Fruit fly (Drosophila melanogaster) whole organism, pupa: ENCODE measurements around the gene CG2839.

Source experiments
- CG10348 ChIP-seq: fragments of 200-800 bp; sonication (Bioruptor generic); IDR thresholded peaks from 2 replicates; pipeline ENCODE4 v1.3.6; 2022; ENCODE audit warnings: missing biosample characterization, missing genetic modification characterization
- CG12605 ChIP-seq: fragments of 200-800 bp; sonication (Bioruptor generic); IDR thresholded peaks from 2 replicates; pipeline ENCODE4 v1.3.6; 2022; ENCODE audit warnings: missing biosample characterization, missing genetic modification characterization
- CG13204 ChIP-seq: fragments of 200-800 bp; sonication (Bioruptor generic); optimal IDR thresholded peaks from 2 replicates; lab custom pipeline; 2018; ENCODE audit warnings: missing biosample characterization, mild to moderate bottlenecking, missing genetic modification characterization, moderate library complexity
- CG14655 ChIP-seq: fragments of 200-800 bp; sonication (Bioruptor generic); optimal IDR thresholded peaks from 3 replicates; lab custom pipeline; 2017; ENCODE audit warnings: mild to moderate bottlenecking, missing biosample characterization, missing genetic modification reagents, missing genetic modification characterization
- CG15710 ChIP-seq: fragments of 200-800 bp; sonication (Bioruptor generic); optimal IDR thresholded peaks from 2 replicates; lab custom pipeline; 2018; ENCODE audit warnings: missing biosample characterization, mild to moderate bottlenecking, missing genetic modification characterization, moderate library complexity
- CG17806 ChIP-seq: fragments of 200-800 bp; sonication (Bioruptor generic); optimal IDR thresholded peaks from 2 replicates; lab custom pipeline; 2018; ENCODE audit warnings: missing biosample characterization, mild to moderate bottlenecking, missing genetic modification characterization, moderate library complexity
- CG32121 ChIP-seq: fragments of 200-800 bp; sonication (Bioruptor generic); IDR thresholded peaks from 2 replicates; pipeline ENCODE4 v1.3.6; 2022; ENCODE audit warnings: missing biosample characterization, missing genetic modification characterization
- CG34367 ChIP-seq: fragments of 200-800 bp; sonication (Bioruptor generic); optimal IDR thresholded peaks from 2 replicates; lab custom pipeline; 2018; ENCODE audit warnings: missing biosample characterization, mild to moderate bottlenecking, missing genetic modification characterization
- CG4496 ChIP-seq: fragments of 200-800 bp; sonication (Bioruptor generic); IDR thresholded peaks from 3 replicates; pipeline ENCODE4 v1.3.6; 2022; ENCODE audit warnings: missing biosample characterization, missing genetic modification characterization
- CG8159 ChIP-seq: fragments of 200-800 bp; sonication (Bioruptor generic); optimal IDR thresholded peaks from 3 replicates; lab custom pipeline; 2018; ENCODE audit warnings: missing biosample characterization, mild to moderate bottlenecking, missing genetic modification characterization, moderate library complexity
- CG8301 ChIP-seq: fragments of 200-800 bp; sonication (Bioruptor generic); optimal IDR thresholded peaks from 2 replicates; lab custom pipeline; 2018; ENCODE audit warnings: missing biosample characterization, mild to moderate bottlenecking, missing genetic modification characterization
- CG9948 ChIP-seq: fragments of 200-800 bp; sonication (Bioruptor generic); optimal IDR thresholded peaks from 2 replicates; lab custom pipeline; 2018; ENCODE audit warnings: missing biosample characterization, mild to moderate bottlenecking, missing genetic modification characterization, moderate library complexity
- D1 ChIP-seq: fragments of 200-800 bp; sonication (Bioruptor generic); optimal IDR thresholded peaks from 2 replicates; lab custom pipeline; 2018; ENCODE audit warnings: missing biosample characterization, mild to moderate bottlenecking, missing genetic modification characterization, moderate library complexity
- EcR ChIP-seq: fragments of 200-800 bp; sonication (Bioruptor generic); optimal IDR thresholded peaks from 3 replicates; lab custom pipeline; 2019; ENCODE audit warnings: missing biosample characterization, missing genetic modification characterization, mild to moderate bottlenecking, moderate library complexity, missing genetic modification reagents
- Ets98B ChIP-seq: fragments of 200-800 bp; sonication (Bioruptor generic); IDR thresholded peaks from 2 replicates; pipeline ENCODE4 v1.3.6; 2022; ENCODE audit warnings: missing biosample characterization, missing genetic modification characterization
- Pif1A ChIP-seq: fragments of 200-800 bp; sonication (Bioruptor generic); optimal IDR thresholded peaks from 3 replicates; lab custom pipeline; 2016; ENCODE audit warnings: missing biosample characterization, missing genetic modification characterization
- Pif1B ChIP-seq: fragments of 200-800 bp; sonication (Bioruptor generic); optimal IDR thresholded peaks from 3 replicates; lab custom pipeline; 2016; ENCODE audit warnings: missing biosample characterization, missing genetic modification characterization
- Snoo ChIP-seq: fragments of 200-800 bp; sonication (Bioruptor generic); optimal IDR thresholded peaks from 3 replicates; lab custom pipeline; 2017; ENCODE audit warnings: missing biosample characterization, mild to moderate bottlenecking, missing genetic modification characterization, inconsistent platforms
- fd96Ca ChIP-seq: fragments of 200-800 bp; sonication (Bioruptor generic); IDR thresholded peaks from 3 replicates; pipeline ENCODE4 v1.3.6; 2022; ENCODE audit warnings: missing biosample characterization, missing genetic modification characterization
- gl ChIP-seq: fragments of 200-800 bp; sonication (Bioruptor generic); optimal IDR thresholded peaks from 2 replicates; lab custom pipeline; 2018; ENCODE audit warnings: missing biosample characterization, mild to moderate bottlenecking, missing genetic modification characterization
- rn ChIP-seq: fragments of 200-800 bp; sonication (Bioruptor generic); IDR thresholded peaks from 2 replicates; pipeline ENCODE4 v1.3.6; 2022; ENCODE audit warnings: missing biosample characterization, missing genetic modification characterization

Gene CG2839

dm6 chr2L:653784-654183, 28.3 kb downstream of the CG2839 start:
- TF ChIP-seq CG17806: peak; percentile 65
- peak; percentile 67 for TF ChIP-seq Ets98B
- TF ChIP-seq CG12605 (GFP tag; lab: Robert Waterston, UW): peak; percentile 36; the same call in 1 of the 2 replicates
- TF ChIP-seq CG4496 (GFP tag; lab: Robert Waterston, UW): peak; percentile 81
- peak; percentile 8 for TF ChIP-seq CG9948 (tag; lab: Kevin White, UChicago)
- TF ChIP-seq Snoo: no peak
- TF ChIP-seq CG34367: peak; percentile 16
- peak; percentile 74 for TF ChIP-seq CG14655
- 0 out of 3 replicates have a peak, but pooled peaks have one; percentile 43 for TF ChIP-seq fd96Ca (GFP tag; lab: Robert Waterston, UW)
- peak; percentile 15 for TF ChIP-seq Pif1B
- TF ChIP-seq Pif1A: peak; percentile 33
- TF ChIP-seq D1 (tag; lab: Kevin White, UChicago): no peak
- no peak for TF ChIP-seq CG13204 (GFP tag; lab: Kevin White, UChicago)
- peak; percentile 70 for TF ChIP-seq CG8301 (tag; lab: Kevin White, UChicago)
- TF ChIP-seq gl: no peak
- no peak for TF ChIP-seq EcR (GFP tag; lab: Kevin White, UChicago)
- TF ChIP-seq CG32121: peak; percentile 45; the same call in 1 of the 2 replicates
- 0 out of 2 replicates have a peak, but pooled peaks have one; percentile 11 for TF ChIP-seq rn (GFP tag; lab: Robert Waterston, UW)
- peak; percentile 48 for TF ChIP-seq CG8159
- no peak for TF ChIP-seq CG15710
- TF ChIP-seq, all 21 proteins: peak for 14

DNA sequence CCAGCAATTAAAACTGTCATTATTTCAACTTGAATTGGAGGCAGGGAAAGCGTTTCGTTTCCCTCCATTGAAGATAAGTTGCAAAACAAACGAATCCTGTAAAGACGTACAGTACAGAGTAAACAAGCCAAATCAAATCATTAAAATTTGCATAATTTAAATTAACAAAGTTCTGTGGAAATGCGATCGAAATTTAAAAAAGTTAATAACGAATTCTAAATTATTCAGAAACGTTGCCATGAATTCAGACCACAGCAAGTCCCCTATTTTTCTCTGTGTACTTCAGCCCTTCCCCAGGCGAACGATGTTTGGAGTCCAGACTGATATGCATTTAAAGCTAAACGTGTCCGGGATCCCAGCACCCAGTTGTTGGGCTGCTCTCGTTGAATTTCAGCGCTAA, 32.6 kb downstream of the CG2839 start:
- no peak for TF ChIP-seq CG32121
- peak; percentile 25 for TF ChIP-seq CG8159
- no peak for TF ChIP-seq CG13204 (GFP tag; lab: Kevin White, UChicago)
- TF ChIP-seq fd96Ca (GFP tag; lab: Robert Waterston, UW): no peak
- no peak for TF ChIP-seq CG14655
- no peak for TF ChIP-seq gl
- TF ChIP-seq Snoo: no peak
- TF ChIP-seq EcR (GFP tag; lab: Kevin White, UChicago): no peak
- TF ChIP-seq CG4496 (GFP tag; lab: Robert Waterston, UW): no peak
- TF ChIP-seq CG17806: peak; percentile 27
- TF ChIP-seq rn (GFP tag; lab: Robert Waterston, UW): no peak
- TF ChIP-seq CG8301 (tag; lab: Kevin White, UChicago): no peak
- TF ChIP-seq CG10348 (GFP tag; lab: Robert Waterston, UW): no peak
- no peak for TF ChIP-seq D1 (tag; lab: Kevin White, UChicago)
- TF ChIP-seq Pif1A: peak; percentile 19
- no peak for TF ChIP-seq Ets98B
- TF ChIP-seq Pif1B: no peak
- peak; percentile 11 for TF ChIP-seq CG15710
- no peak for TF ChIP-seq CG12605 (GFP tag; lab: Robert Waterston, UW)
- TF ChIP-seq CG9948 (tag; lab: Kevin White, UChicago): peak; percentile 2
- TF ChIP-seq CG34367: no peak

DNA sequence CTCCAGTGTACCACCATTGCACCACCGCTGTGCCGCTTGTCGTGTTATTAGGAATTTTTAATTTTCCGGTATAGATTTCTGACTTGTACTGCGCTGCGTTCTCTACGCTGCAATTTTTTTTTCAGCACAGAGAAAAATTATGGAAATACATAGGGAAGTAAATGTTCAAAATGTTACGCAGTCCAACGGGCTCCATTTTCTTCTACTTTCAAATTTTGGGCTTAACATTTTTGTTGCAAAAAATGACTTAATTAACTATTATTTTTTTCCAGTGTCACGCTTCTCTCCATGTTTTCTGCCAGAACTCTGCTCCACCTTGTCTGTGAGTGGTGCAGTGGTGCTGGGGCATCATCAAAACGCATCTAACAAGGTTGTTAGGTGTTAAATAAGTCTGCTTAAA, 35.5 kb downstream of the CG2839 start:
- peak; percentile 10; the same call in 1 of the 2 replicates for TF ChIP-seq Ets98B
- TF ChIP-seq CG8301 (tag; lab: Kevin White, UChicago): peak; percentile 57
- no peak for TF ChIP-seq rn (GFP tag; lab: Robert Waterston, UW)
- TF ChIP-seq Pif1A: peak; percentile 15
- TF ChIP-seq CG14655: peak; percentile 70
- no peak for TF ChIP-seq CG15710

DNA sequence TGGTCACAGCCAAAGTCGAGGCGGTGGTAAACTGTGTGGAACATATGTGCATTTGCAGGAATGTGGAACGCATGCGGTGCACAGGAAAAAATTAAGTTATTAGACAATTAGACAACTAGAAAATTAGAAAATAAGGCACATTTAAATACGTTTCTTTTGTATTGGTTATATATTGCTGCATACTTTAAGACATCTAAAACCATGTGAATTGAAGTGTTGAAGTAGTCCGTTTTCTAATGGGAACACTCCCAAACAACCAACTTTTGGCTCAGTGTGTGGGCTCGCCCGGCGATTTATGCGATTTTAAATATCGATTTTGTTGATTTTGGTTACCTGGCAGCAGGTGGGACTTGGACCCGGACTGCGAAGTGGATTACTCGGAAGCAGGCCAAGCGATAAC, 38.9 kb downstream of the CG2839 start:
- no peak for TF ChIP-seq Pif1B
- peak; percentile 40 for TF ChIP-seq CG14655
- TF ChIP-seq CG8159: no peak
- peak; percentile 58 for TF ChIP-seq CG8301 (tag; lab: Kevin White, UChicago)
- peak; percentile 73 for TF ChIP-seq fd96Ca (GFP tag; lab: Robert Waterston, UW)
- no peak for TF ChIP-seq gl
- TF ChIP-seq rn (GFP tag; lab: Robert Waterston, UW): 0 out of 2 replicates have a peak, but pooled peaks have one; percentile 13
- no peak for TF ChIP-seq Snoo
- TF ChIP-seq CG10348 (GFP tag; lab: Robert Waterston, UW): peak; percentile 52; the same call in 1 of the 2 replicates
- peak; percentile 81 for TF ChIP-seq Ets98B
- peak; percentile 86 for TF ChIP-seq CG32121
- peak; percentile 35 for TF ChIP-seq Pif1A
- TF ChIP-seq CG4496 (GFP tag; lab: Robert Waterston, UW): peak; percentile 80
- 0 out of 2 replicates have a peak, but pooled peaks have one; percentile 20 for TF ChIP-seq CG12605 (GFP tag; lab: Robert Waterston, UW)

- TF ChIP-seq Pif1B (peak; percentile 61), CG12605 (GFP tag; lab: Robert Waterston, UW) (no peak), EcR (GFP tag; lab: Kevin White, UChicago) (no peak), CG13204 (GFP tag; lab: Kevin White, UChicago) (no peak), CG8159 (peak; percentile 88), fd96Ca (GFP tag; lab: Robert Waterston, UW) (no peak), CG17806 (peak; percentile 85), D1 (tag; lab: Kevin White, UChicago) (peak; percentile 1), CG9948 (tag; lab: Kevin White, UChicago) (peak; percentile 77), CG8301 (tag; lab: Kevin White, UChicago) (peak; percentile 2), gl (no peak), CG14655 (peak; percentile 34), CG4496 (GFP tag; lab: Robert Waterston, UW) (peak; percentile 45; the same call in 1 of the 3 replicates), CG10348 (GFP tag; lab: Robert Waterston, UW) (no peak), rn (GFP tag; lab: Robert Waterston, UW) (no peak), Ets98B (no peak), CG15710 (peak; percentile 81), CG32121 (no peak), CG34367 (peak; percentile 73), Pif1A (peak; percentile 72), Snoo (peak; percentile 76)
- TF ChIP-seq, all 21 proteins: peak for 12
These were observed 43.6 kb downstream of the CG2839 start for dm6 chr2L:668948-669581.

- TF ChIP-seq Pif1A (peak; percentile 87), fd96Ca (GFP tag; lab: Robert Waterston, UW) (peak; percentile 32; the same call in 2 of the 3 replicates), EcR (GFP tag; lab: Kevin White, UChicago) (no peak), CG34367 (peak; percentile 94), CG13204 (GFP tag; lab: Kevin White, UChicago) (peak; percentile 87), rn (GFP tag; lab: Robert Waterston, UW) (peak; percentile 35; the same call in 1 of the 2 replicates), CG17806 (peak; percentile 95), CG9948 (tag; lab: Kevin White, UChicago) (peak; percentile 92), CG8301 (tag; lab: Kevin White, UChicago) (peak; percentile 32), CG14655 (peak; percentile 73), CG8159 (peak; percentile 95), CG32121 (no peak), Ets98B (no peak), Pif1B (peak; percentile 82), CG15710 (peak; percentile 96), CG10348 (GFP tag; lab: Robert Waterston, UW) (no peak), D1 (tag; lab: Kevin White, UChicago) (peak; percentile 47), Snoo (peak; percentile 79), gl (peak; percentile 90), CG12605 (GFP tag; lab: Robert Waterston, UW) (peak; percentile 35; the same call in 1 of the 2 replicates), CG4496 (GFP tag; lab: Robert Waterston, UW) (peak; percentile 56; the same call in 1 of the 3 replicates)
These were observed 45.3 kb downstream of the CG2839 start for dm6 chr2L:670771-671170.
